Fruit fly (Drosophila melanogaster): ENCODE results near the gene sob.

DNA sequence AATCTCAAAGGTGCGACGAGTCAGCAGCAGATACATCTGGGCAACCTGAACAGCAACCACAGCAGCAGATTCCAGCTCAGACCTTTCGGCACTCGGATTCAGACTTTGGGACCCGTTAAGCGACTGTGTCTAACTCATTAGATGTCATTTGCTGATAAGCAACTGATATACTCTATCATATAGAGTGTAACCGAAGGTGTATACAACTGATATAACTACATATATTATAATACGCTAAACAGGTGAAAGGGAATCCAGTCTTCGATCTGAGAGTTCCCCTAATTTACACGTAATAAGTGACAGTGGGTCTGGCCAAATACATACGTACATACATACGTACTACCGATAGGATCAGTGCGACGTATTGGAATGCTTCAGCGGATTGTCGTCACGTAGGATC, 30.0 kb downstream of the sob start:
- no peak for TF ChIP-seq CG6808 (GFP tag; optimal IDR thresholded peaks at IDR 0.05)
- no peak for TF ChIP-seq Hr39 (GFP tag; optimal IDR thresholded peaks at IDR 0.05)
- TF ChIP-seq spab (GFP tag; optimal IDR thresholded peaks at IDR 0.05), result no peak
- no peak for TF ChIP-seq ss (GFP tag; optimal IDR thresholded peaks at IDR 0.05)
- no peak for TF ChIP-seq Smox (GFP tag; optimal IDR thresholded peaks at IDR 0.05)
- TF ChIP-seq Hr38 (GFP tag; optimal IDR thresholded peaks at IDR 0.05), result no peak
- no peak for TF ChIP-seq Ets21C (GFP tag; optimal IDR thresholded peaks at IDR 0.05)
- TF ChIP-seq fd59A (GFP tag; optimal IDR thresholded peaks at IDR 0.05), result no peak
- TF ChIP-seq CG15336 (GFP tag; IDR thresholded peaks at IDR 0.05), result no peak
- no peak for TF ChIP-seq Hr4 (GFP tag; optimal IDR thresholded peaks at IDR 0.05)
- TF ChIP-seq CG6854 (GFP tag; optimal IDR thresholded peaks at IDR 0.05), result no peak
- no peak for TF ChIP-seq CG7368 (GFP tag; optimal IDR thresholded peaks at IDR 0.05)
- TF ChIP-seq Gug (GFP tag; IDR thresholded peaks at IDR 0.05), result no peak
